Worm (Caenorhabditis elegans) whole organism, L2 larva: ENCODE measurements around the gene T28D9.11.

Source experiments
- ZK546.5 ChIP-seq: sonication (generic microtip); optimal IDR thresholded peaks from 2 replicates; lab custom pipeline; 2017; ENCODE audit warnings: missing biosample characterization, missing genetic modification characterization
- aly-2 ChIP-seq: fragments of 150-350 bp; optimal IDR thresholded peaks from 2 replicates; lab custom pipeline; 2014; ENCODE audit warnings: missing biosample characterization, missing genetic modification characterization
- elt-3 ChIP-seq: sonication (generic microtip); optimal IDR thresholded peaks from 2 replicates; lab custom pipeline; 2017; ENCODE audit warnings: missing biosample characterization, missing genetic modification characterization
- gmeb-1 ChIP-seq: fragments of 150-350 bp; optimal IDR thresholded peaks from 2 replicates; lab custom pipeline; 2014; ENCODE audit warnings: missing biosample characterization, missing genetic modification characterization
- nhr-23 ChIP-seq: fragments of 150-350 bp; optimal IDR thresholded peaks from 2 replicates; lab custom pipeline; 2014; ENCODE audit warnings: missing biosample characterization, missing genetic modification reagents, missing genetic modification characterization
- ztf-4 ChIP-seq: fragments of 150-350 bp; optimal IDR thresholded peaks from 2 replicates; lab custom pipeline; 2014; ENCODE audit warnings: missing biosample characterization, missing genetic modification characterization

DNA sequence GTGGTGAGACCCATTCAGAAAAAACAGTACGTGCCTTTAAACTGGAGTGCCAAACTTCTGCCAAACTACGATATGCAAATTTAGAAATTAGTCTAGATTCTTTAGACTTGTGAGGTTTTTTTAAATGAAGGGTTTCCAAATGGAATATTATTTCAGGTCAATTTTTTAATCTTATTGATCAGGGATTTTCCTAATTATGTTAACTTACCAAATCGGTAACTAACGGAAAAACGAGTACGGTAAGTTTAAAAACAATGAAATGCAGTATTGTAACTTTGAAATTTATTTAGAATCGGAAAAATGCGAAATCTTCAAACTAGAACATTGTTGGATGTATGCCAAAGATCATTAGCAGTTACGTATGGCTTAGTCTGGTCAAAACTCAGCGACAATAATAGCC is 24.5 kb upstream of the T28D9.11 start, which contains the start of gene C56E6.7:
- no peak for TF ChIP-seq nhr-23 (tag; lab: Kevin White, UChicago)
- no peak for TF ChIP-seq elt-3 (tag; lab: Kevin White, UChicago)
- TF ChIP-seq ztf-4 (tag; lab: Kevin White, UChicago): no peak
- TF ChIP-seq gmeb-1 (tag; lab: Kevin White, UChicago): no peak
- TF ChIP-seq aly-2: no peak
- no peak for TF ChIP-seq ZK546.5 (tag; lab: Kevin White, UChicago)
